Fruit fly (Drosophila melanogaster): ENCODE data around the gene CG10588.

DNA sequence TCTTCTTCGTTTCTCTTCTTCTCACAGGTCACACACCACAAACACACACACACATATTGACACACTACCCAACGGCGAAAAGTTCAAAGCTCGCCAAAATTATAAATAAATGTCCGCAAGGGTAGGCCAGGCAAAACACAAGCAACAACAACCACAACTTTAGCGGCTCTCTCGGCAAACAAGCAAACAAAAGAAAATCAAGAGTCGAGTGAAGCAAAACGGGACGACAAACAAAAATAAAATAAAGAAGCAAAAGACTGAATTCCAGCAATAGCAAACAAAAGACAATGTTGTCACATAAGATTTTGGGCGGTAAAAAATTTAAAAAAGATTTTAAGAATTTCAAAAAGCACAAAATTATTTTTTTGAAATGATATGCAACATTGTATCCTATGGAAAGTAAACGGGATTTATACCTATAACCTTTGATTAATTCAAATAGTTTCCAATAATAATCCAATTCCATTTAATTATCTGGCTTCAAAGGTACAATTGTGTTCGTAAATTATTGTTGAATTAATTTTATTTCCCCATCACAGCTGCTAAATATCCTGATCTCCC, 51.6 kb downstream of the CG10588 start:
- TF ChIP-seq CG8478 (optimal IDR thresholded peaks at IDR 0.05) (no peak), CTCF (optimal IDR thresholded peaks at IDR 0.05) (no peak)

Measured in S2 (cell line).